ENCODE assay signal across 2 fruit fly cellular contexts in the genomic region with DNA sequence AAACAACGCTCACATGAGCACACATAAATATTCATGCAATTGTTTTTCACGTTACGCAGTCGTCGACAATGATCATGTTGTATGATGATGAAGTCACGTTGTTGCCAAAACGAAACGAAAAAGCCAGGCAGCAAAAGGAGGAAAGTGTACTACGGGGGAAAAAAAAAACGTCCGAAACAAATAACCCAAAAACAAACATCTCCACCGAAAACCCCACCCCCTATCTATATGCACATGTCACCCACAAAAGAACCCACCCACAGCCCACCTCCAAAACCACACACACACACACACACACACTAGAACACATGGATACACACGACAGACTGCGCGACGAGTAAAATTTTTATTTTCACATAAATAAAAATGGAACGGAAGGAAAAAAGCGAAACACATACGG.
TF ChIP-seq lines count a peak whose summit lies in the region.

No protein-coding gene starts in this region.

TF ChIP-seq in whole organism, pupa, 21 proteins besides CTCF, POLR2A, EP300 and RAD21:
- TF ChIP-seq CG13204 (GFP tag; optimal IDR thresholded peaks at IDR 0.05; lab: Kevin White, UChicago) (no peak), CG32121 (GFP tag; IDR thresholded peaks at IDR 0.05; lab: Robert Waterston, UW) (0 out of 2 replicates have a peak, but pooled peaks have one; percentile 12)

TF ChIP-seq in whole organism, wandering third instar larva, 38 proteins besides CTCF, POLR2A, EP300 and RAD21:
- TF ChIP-seq Dfd (GFP tag; optimal IDR thresholded peaks at IDR 0.05; lab: Kevin White, UChicago) (peak; percentile 93), tai (GFP tag; optimal IDR thresholded peaks at IDR 0.05; lab: Kevin White, UChicago) (no peak)
